Worm (Caenorhabditis elegans): ENCODE data around the gene F41B5.1.

The F41B5.1 gene

ce11 chrV:2250126-2250590 is 5.2 kb upstream of the F41B5.1 start, which contains the start of gene cyp-33C7 (continued):
- peak; percentile 98 for TF ChIP-seq nhr-28 (tag; optimal IDR thresholded peaks at IDR 0.05)
- no peak for TF ChIP-seq nhr-111 (GFP tag; optimal IDR thresholded peaks at IDR 0.05)
- peak; percentile 44 for TF ChIP-seq mes-2 (tag; optimal IDR thresholded peaks at IDR 0.05; ENCODE audit: poor library complexity, severe bottlenecking)
- peak; percentile 85 for TF ChIP-seq hlh-11 (tag; optimal IDR thresholded peaks at IDR 0.05)

- TF ChIP-seq R02D3.7 (tag; optimal IDR thresholded peaks at IDR 0.05) (no peak), ceh-44 (GFP tag; IDR thresholded peaks at IDR 0.05) (no peak), dve-1 (tag; optimal IDR thresholded peaks at IDR 0.05; ENCODE audit: insufficient read depth) (peak; percentile 8), daf-16 (GFP tag; optimal IDR thresholded peaks at IDR 0.05) (no peak), daf-16 (tag; optimal IDR thresholded peaks at IDR 0.05) (peak; percentile 19), pqm-1 (tag; optimal IDR thresholded peaks at IDR 0.05) (peak; percentile 7), zag-1 (tag; optimal IDR thresholded peaks at IDR 0.05) (no peak), ces-1 (GFP tag; optimal IDR thresholded peaks at IDR 0.05) (no peak), hmg-1.1 (GFP tag; IDR thresholded peaks at IDR 0.05) (no peak), dmd-6 (GFP tag; IDR thresholded peaks at IDR 0.05) (peak; percentile 73), D1046.2 (GFP tag; IDR thresholded peaks at IDR 0.05) (no peak), egl-43 (GFP tag; IDR thresholded peaks at IDR 0.05) (no peak), nhr-48 (tag; optimal IDR thresholded peaks at IDR 0.05) (no peak), ceh-28 (tag; optimal IDR thresholded peaks at IDR 0.05) (no peak)
These were observed 3.6 kb upstream of the F41B5.1 start for ce11 chrV:2251774-2252173.

ce11 chrV:2254553-2255124 is 694 bp upstream of the F41B5.1 start, which contains the start of gene str-253:
Gene str-253, minus strand, starts transcription at chrV:2254603.
- TF ChIP-seq unc-62 (GFP tag; optimal IDR thresholded peaks at IDR 0.05 in 1 of 2): peak in 1 of 2 experiments; percentile 82
- TF ChIP-seq unc-62 (tag; optimal IDR thresholded peaks at IDR 0.05): no peak
- TF ChIP-seq nhr-48 (tag; optimal IDR thresholded peaks at IDR 0.05): no peak
- TF ChIP-seq php-3 (GFP tag; IDR thresholded peaks at IDR 0.05): no peak
- no peak for TF ChIP-seq ceh-44 (GFP tag; IDR thresholded peaks at IDR 0.05)
- no peak for TF ChIP-seq daf-12 (tag; optimal IDR thresholded peaks at IDR 0.05)
- TF ChIP-seq unc-39 (tag; optimal IDR thresholded peaks at IDR 0.05): no peak
- peak; percentile 72 for TF ChIP-seq set-16 (GFP tag; IDR thresholded peaks at IDR 0.05)

- TF ChIP-seq nhr-6 (tag; optimal IDR thresholded peaks at IDR 0.05) (no peak), hlh-11 (tag; optimal IDR thresholded peaks at IDR 0.05) (peak; percentile 14), hlh-30 (tag; optimal IDR thresholded peaks at IDR 0.05; ENCODE audit: insufficient read depth) (peak; percentile 60), nhr-28 (tag; optimal IDR thresholded peaks at IDR 0.05) (peak; percentile 25), F44E2.7 (GFP tag; IDR thresholded peaks at IDR 0.05) (no peak), nhr-10 (tag; optimal IDR thresholded peaks at IDR 0.05) (no peak), dve-1 (tag; optimal IDR thresholded peaks at IDR 0.05; ENCODE audit: insufficient read depth) (peak; percentile 53), dmd-6 (GFP tag; IDR thresholded peaks at IDR 0.05) (peak; percentile 18; the same call in 1 of the 2 replicates), daf-16 (GFP tag; optimal IDR thresholded peaks at IDR 0.05) (no peak), daf-16 (tag; optimal IDR thresholded peaks at IDR 0.05) (peak; percentile 66), mes-2 (tag; optimal IDR thresholded peaks at IDR 0.05; ENCODE audit: poor library complexity, severe bottlenecking) (peak; percentile 10)
These were observed 4.4 kb downstream of the F41B5.1 start, which contains the start of gene nhr-182 for ce11 chrV:2259750-2260149. Gene nhr-182, minus strand, starts transcription at chrV:2259927.

ce11 chrV:2260660-2261059 is 5.3 kb downstream of the F41B5.1 start, which contains the start of gene F41B5.12:
Gene F41B5.12, plus strand, starts transcription at chrV:2260960.
- TF ChIP-seq zag-1 (tag; optimal IDR thresholded peaks at IDR 0.05) (no peak), daf-8 (GFP tag; IDR thresholded peaks at IDR 0.05) (no peak)

ce11 chrV:2264455-2264854 is 9.1 kb downstream of the F41B5.1 start, which contains the start of gene nhr-183:
Gene nhr-183, minus strand, starts transcription at chrV:2264634.
- TF ChIP-seq lir-3 (tag; optimal IDR thresholded peaks at IDR 0.05) (no peak), pha-4 (GFP tag; IDR thresholded peaks at IDR 0.05) (no peak), pha-4 (tag; optimal IDR thresholded peaks at IDR 0.05) (peak; percentile 49), snpc-1.2 (GFP tag; IDR thresholded peaks at IDR 0.05) (no peak), mep-1 (tag; optimal IDR thresholded peaks at IDR 0.05) (no peak)

Measured in whole organism, L4 larva.